Worm (Caenorhabditis elegans): Measurements from ENCODE around the gene frpr-12.
"Not testable (repeated sequence)": the region's sequence is repeated elsewhere in the genome, so short reads cannot be mapped to it uniquely, and the experiment has no call there.

The frpr-12 gene

DNA sequence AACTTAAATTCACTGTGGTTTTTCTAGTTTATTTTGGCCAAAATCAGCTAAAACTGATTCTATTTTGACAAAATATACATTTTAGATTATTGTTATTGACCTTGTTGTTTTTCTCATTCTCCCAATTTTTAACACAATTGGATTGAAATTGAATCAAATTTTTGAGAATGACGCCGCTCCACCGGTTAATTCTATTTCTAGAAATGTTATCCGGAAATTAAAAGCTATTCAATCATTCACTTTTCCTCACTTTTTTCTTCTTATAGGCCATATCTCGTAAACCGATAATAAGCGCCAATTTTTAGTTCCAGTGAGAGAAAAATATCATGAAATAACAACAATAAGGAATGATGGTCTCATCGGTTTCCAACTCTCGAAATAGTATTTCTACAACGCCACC lies at the start of gene frpr-12:
Gene frpr-12 (plus strand): TSS at position 301 of the 400 bp plus-strand sequence.
- no peak for TF ChIP-seq unc-62 (GFP tag; optimal IDR thresholded peaks at IDR 0.05)

ce11 chrV:8861949-8862348 lies 40.8 kb upstream of the frpr-12 start, which contains the start of gene F07B7.12:
Gene F07B7.12, minus strand, starts transcription at chrV:8862049.
- TF ChIP-seq unc-62 (GFP tag; optimal IDR thresholded peaks at IDR 0.05) = not testable (repeated sequence)

DNA sequence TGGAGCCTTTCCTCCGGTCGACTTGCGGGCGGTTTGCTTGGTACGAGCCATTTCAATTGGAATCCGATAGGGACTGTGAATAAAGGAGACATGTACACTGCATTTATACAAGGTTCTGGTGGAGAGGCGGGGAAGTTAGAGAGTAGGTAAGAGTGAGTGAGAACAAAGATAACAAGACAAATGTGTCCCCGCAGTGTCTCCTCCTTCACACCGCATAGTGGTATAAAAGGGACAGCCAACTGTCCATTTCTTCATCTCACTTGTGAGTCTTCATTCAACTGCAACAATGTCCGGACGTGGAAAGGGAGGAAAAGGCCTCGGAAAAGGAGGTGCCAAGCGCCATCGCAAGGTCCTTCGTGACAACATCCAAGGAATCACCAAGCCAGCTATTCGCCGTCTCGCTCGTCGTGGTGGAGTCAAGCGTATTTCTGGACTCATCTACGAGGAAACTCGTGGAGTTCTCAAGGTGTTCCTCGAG lies 4.8 kb upstream of the frpr-12 start, which contains the start of the genes his-17 and his-18:
Gene his-17 (minus strand): TSS at position 51 of the 478 bp plus-strand sequence.
Gene his-18 (plus strand): TSS at position 287 of the 478 bp plus-strand sequence.
- not testable (repeated sequence) for TF ChIP-seq unc-62 (GFP tag; optimal IDR thresholded peaks at IDR 0.05)

ce11 chrV:8898756-8899155 lies 4.0 kb upstream of the frpr-12 start, which contains the start of gene frpr-13:
Gene frpr-13, plus strand, starts transcription at chrV:8899056.
- no peak for TF ChIP-seq unc-62 (GFP tag; optimal IDR thresholded peaks at IDR 0.05)

DNA sequence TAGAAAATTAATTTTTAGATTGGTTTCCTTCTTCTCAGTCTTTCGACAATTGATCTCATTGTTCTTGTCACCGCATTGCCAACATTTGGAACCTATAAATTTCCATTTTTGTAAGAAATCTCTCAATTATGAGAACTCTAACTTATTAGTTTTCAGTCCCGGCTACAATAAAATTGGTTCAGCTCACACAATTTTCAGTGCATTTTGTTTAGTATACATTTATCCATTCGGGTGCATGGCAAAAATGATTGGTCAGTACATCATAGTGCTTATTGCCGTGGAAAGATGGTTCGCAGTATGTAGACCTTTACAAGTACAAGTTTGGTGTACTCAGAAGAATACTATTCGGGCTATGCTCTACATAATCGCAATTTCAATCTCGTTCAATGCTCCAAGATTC lies 1.1 kb downstream of the frpr-12 start:
- no peak for TF ChIP-seq unc-62 (GFP tag; optimal IDR thresholded peaks at IDR 0.05)

ce11 chrV:8905656-8906055 lies 2.9 kb downstream of the frpr-12 start:
- no peak for TF ChIP-seq unc-62 (GFP tag; optimal IDR thresholded peaks at IDR 0.05)

- no peak for TF ChIP-seq unc-62 (GFP tag; optimal IDR thresholded peaks at IDR 0.05)
These were observed 4.1 kb downstream of the frpr-12 start, which contains the start of gene frpr-11 for ce11 chrV:8906896-8907295. Gene frpr-11, plus strand, starts transcription at chrV:8907196.

ce11 chrV:8913940-8914339 lies 11.1 kb downstream of the frpr-12 start, which contains the start of gene mod-1:
Gene mod-1, minus strand, starts transcription at chrV:8914040.
- TF ChIP-seq unc-62 (GFP tag; optimal IDR thresholded peaks at IDR 0.05) = no peak

DNA sequence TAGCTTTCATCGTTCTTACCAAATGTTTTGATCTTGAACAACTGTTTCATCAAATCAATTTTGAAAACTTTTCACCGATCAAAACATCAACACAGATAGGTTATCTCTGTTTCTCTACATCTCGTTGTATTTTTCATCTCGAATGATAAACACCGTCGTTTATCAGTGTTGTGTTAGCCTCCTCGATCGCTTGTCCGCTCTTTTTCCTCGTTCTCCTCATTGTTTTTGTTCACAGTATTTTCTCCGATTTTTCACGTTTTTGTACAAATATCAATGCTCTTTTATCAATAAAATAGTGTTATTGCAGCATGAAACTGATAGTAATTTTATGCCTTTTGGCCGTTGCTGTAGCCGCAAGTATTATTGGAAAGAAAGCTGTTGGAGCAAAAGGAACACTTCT lies 20.0 kb downstream of the frpr-12 start, which contains the start of gene ttr-47:
Gene ttr-47 (plus strand): TSS at position 308 of the 400 bp plus-strand sequence.
- no peak for TF ChIP-seq unc-62 (GFP tag; optimal IDR thresholded peaks at IDR 0.05)

DNA sequence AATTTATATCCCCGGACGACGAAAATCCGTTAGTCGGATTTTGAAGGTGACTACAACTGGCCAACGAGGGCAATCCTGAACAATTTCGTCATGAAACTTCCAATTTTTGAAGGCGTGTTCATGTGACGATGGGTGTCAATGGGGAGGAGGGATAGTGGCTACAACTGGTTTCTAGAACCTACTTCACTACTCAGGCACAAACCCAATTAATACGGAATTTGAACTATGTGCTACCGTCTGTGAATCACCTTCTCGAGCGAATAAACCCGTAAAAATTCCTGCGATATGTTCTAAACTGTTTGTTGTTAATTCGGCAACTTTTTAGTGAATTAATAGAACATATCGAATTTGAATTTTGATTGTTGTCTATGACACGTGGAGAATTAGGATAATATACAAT lies 24.9 kb downstream of the frpr-12 start:
- TF ChIP-seq unc-62 (GFP tag; optimal IDR thresholded peaks at IDR 0.05) = no peak

DNA sequence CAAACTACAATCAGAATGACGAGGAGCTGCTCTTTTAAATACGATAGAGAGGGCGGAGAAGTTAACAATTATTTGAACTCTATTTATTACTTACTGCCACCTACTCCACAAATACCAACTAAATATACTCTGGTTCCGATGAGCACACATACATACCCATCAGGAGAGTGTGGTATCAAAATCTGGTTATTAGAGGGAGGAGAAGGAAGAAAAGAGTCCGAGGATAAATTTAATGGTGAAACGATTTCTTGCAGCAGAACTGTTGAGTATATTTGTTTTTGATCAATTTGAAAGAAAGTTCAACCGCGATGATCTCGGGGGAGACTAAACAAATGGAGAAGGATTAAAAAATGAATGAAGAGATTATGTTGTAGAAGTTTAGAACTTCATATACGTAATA lies 26.2 kb downstream of the frpr-12 start, which contains the start of gene H14N18.4:
Gene H14N18.4 (minus strand): TSS at position 12 of the 400 bp plus-strand sequence.
- TF ChIP-seq unc-62 (GFP tag; optimal IDR thresholded peaks at IDR 0.05) = no peak

DNA sequence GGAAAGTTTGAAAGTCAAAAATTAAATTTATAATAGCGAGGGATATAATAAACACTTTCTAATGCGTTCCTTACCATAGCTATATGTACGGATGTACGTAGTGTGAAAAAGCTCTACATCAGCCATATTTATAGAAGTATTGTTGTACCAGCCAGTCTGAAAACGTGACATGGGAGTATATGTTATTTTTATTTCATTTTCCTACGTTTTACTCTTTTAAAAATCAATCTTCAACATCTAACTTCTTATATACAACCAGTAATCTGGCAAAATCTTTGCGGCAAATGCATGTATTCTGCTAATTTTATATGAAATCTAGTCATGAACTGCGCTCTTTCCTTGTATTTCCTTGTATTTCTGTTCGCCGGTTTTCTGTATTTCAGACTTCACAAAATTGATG lies 29.5 kb downstream of the frpr-12 start, which contains the start of gene H14N18.2:
Gene H14N18.2 (plus strand): TSS at position 301 of the 400 bp plus-strand sequence.
- TF ChIP-seq unc-62 (GFP tag; optimal IDR thresholded peaks at IDR 0.05) = no peak

- TF ChIP-seq unc-62 (GFP tag; optimal IDR thresholded peaks at IDR 0.05) = no peak
These were observed 31.5 kb downstream of the frpr-12 start for ce11 chrV:8934264-8934663.

DNA sequence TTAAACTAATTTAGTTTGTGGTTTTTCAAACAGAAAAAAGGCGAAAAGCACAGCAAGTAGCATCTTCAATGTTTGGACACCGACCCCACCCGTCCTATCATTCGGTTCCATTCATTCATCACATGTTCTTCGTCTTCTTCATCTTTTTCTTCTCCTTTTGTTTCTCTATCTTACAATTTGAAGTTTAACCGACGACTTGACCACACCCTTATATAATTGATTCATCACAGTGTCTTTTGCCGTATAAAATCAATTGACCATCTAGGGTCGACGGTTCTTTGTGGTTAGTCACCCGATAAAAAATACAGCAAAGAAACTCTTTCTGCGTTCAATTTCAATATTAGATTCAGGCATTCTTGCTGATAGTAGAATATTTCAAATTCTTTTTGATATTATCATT lies 32.3 kb downstream of the frpr-12 start:
- TF ChIP-seq unc-62 (GFP tag; optimal IDR thresholded peaks at IDR 0.05) = no peak

DNA sequence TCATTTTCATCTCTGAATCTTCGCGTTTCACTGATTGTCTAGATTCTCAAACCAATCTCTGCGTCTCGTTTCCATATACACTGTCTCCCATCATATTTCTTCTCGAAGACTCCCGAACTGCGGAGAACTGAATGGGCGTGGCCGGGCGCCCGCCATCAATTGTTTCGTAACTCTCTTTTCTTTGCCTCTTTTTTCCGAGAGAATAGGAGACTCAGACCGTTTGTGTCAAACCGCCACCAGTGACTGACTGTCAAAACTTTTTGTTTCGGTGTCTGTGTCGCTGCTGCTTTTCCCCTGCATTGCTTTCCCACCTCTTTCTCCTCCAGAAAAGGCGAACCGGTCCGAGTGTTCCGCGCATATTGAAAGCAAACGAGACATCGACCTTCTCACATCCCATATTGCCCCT lies 33.4 kb downstream of the frpr-12 start, which contains the start of gene unc-23:
Gene unc-23 (plus strand): TSS at position 176 of the 406 bp plus-strand sequence.
- TF ChIP-seq unc-62 (GFP tag; optimal IDR thresholded peaks at IDR 0.05) = no peak

- no peak for TF ChIP-seq unc-62 (GFP tag; optimal IDR thresholded peaks at IDR 0.05)
These were observed 34.1 kb downstream of the frpr-12 start for ce11 chrV:8936791-8937475.

Data from whole organism, dauer.